Worm (Caenorhabditis elegans): Measurements from ENCODE around the gene snpc-3.1.

ce11 chrIV:5494099-5494498 lies 8.0 kb upstream of the snpc-3.1 start:
- TF ChIP-seq aptf-2 (GFP tag; conservative IDR thresholded peaks at IDR 0.05) (no peak), sea-2 (GFP tag; IDR thresholded peaks at IDR 0.05) (no peak), F23B12.7 (tag; optimal IDR thresholded peaks at IDR 0.05; ENCODE audit: insufficient read depth) (no peak), nfya-1 (tag; optimal IDR thresholded peaks at IDR 0.05; ENCODE audit: borderline replicate concordance, insufficient read depth) (no peak), F49E8.2 (tag; optimal IDR thresholded peaks at IDR 0.05; ENCODE audit: insufficient read depth) (no peak), ccch-3 (GFP tag; optimal IDR thresholded peaks at IDR 0.05) (no peak), sptf-2 (GFP tag; optimal IDR thresholded peaks at IDR 0.05) (no peak), ama-1 (optimal IDR thresholded peaks at IDR 0.05) (no peak), ama-1 (GFP tag; optimal IDR thresholded peaks at IDR 0.05) (no peak), nhr-179 (tag; optimal IDR thresholded peaks at IDR 0.05) (no peak), hmg-20 (GFP tag; IDR thresholded peaks at IDR 0.05) (no peak), lin-54 (GFP tag; optimal IDR thresholded peaks at IDR 0.05) (no peak), mxl-1 (tag; optimal IDR thresholded peaks at IDR 0.05) (no peak), Y79H2A.3 (GFP tag; conservative IDR thresholded peaks at IDR 0.05) (no peak), ceh-100 (GFP tag; IDR thresholded peaks at IDR 0.05) (no peak)
